Worm (Caenorhabditis elegans) whole organism, L4/young adult: Measurements from ENCODE around the gene srj-45.

Experiments used
- W03F9.2 ChIP-seq: fragments of 150-350 bp; optimal IDR thresholded peaks from 2 replicates; lab custom pipeline; 2014; ENCODE audit warnings: missing biosample characterization, missing genetic modification characterization
- him-1 ChIP-seq: sonication (generic microtip); optimal IDR thresholded peaks from 2 replicates; lab custom pipeline; 2016; ENCODE audit warnings: missing genotype, missing genetic modification reagents, missing genetic modification characterization, missing compliant biosample characterization

- no peak for TF ChIP-seq him-1 (tag; lab: Kevin White, UChicago)
- TF ChIP-seq W03F9.2, result no peak
Observed at ce11 chrV:2826815-2827214, 9.6 kb downstream of the srj-45 start, which contains the start of gene T03D3.5.
